Worm (Caenorhabditis elegans) whole organism, young adult: ENCODE results near the gene Y53C12A.11.

Experiments used
- B0019.2 ChIP-seq: fragments of 200-800 bp; sonication (Bioruptor generic); conservative IDR thresholded peaks from 2 replicates; pipeline ENCODE4 v1.3.6; 2022; ENCODE audit warnings: missing genetic modification reagents, missing genetic modification characterization, missing compliant biosample characterization
- B0261.1 ChIP-seq: sonication (generic microtip); optimal IDR thresholded peaks from 2 replicates; lab custom pipeline; 2016; ENCODE audit warnings: mild to moderate bottlenecking, missing genetic modification characterization, moderate library complexity, missing compliant biosample characterization
- C06A6.2 ChIP-seq: fragments of 200-800 bp; sonication (Bioruptor generic); conservative IDR thresholded peaks from 2 replicates; pipeline ENCODE4 v1.3.6; 2022; ENCODE audit warnings: missing genetic modification characterization, missing compliant biosample characterization
- C17E4.6 ChIP-seq: fragments of 200-800 bp; sonication (Bioruptor generic); IDR thresholded peaks from 2 replicates; pipeline ENCODE4 v1.3.6; 2022; ENCODE audit warnings: missing genetic modification reagents, missing genetic modification characterization, missing compliant biosample characterization
- F23B12.7 ChIP-seq: sonication (generic microtip); optimal IDR thresholded peaks from 2 replicates; lab custom pipeline; 2017; ENCODE audit warnings: missing genetic modification characterization, mild to moderate bottlenecking, missing compliant biosample characterization, antibody characterized with exemption, moderate library complexity; ENCODE audit not compliant: insufficient read depth
- F37B4.10 ChIP-seq: fragments of 200-800 bp; sonication (Bioruptor generic); IDR thresholded peaks from 2 replicates; pipeline ENCODE4 v1.3.6; 2022; ENCODE audit warnings: missing genetic modification characterization, missing compliant biosample characterization
- F55B11.4 ChIP-seq: sonication (generic microtip); optimal IDR thresholded peaks from 2 replicates; lab custom pipeline; 2016; ENCODE audit warnings: missing compliant biosample characterization, missing genetic modification characterization, borderline replicate concordance; ENCODE audit not compliant: insufficient read depth
- F57C9.4 ChIP-seq: sonication (generic microtip); optimal IDR thresholded peaks from 2 replicates; lab custom pipeline; 2017; ENCODE audit warnings: mild to moderate bottlenecking, missing genetic modification characterization, missing compliant biosample characterization
- T07F8.4 ChIP-seq: sonication (generic microtip); optimal IDR thresholded peaks from 2 replicates; lab custom pipeline; 2016; ENCODE audit warnings: mild to moderate bottlenecking, missing genetic modification characterization, moderate library complexity, missing compliant biosample characterization
- T26A5.8 ChIP-seq: sonication (generic microtip); optimal IDR thresholded peaks from 2 replicates; lab custom pipeline; 2016; ENCODE audit warnings: missing genetic modification characterization, missing compliant biosample characterization
- Y95B8A.8 ChIP-seq: fragments of 200-800 bp; sonication (Bioruptor generic); IDR thresholded peaks from 2 replicates; pipeline ENCODE4 v1.3.6; 2022; ENCODE audit warnings: missing genetic modification reagents, missing genetic modification characterization, missing compliant biosample characterization
- ama-1 ChIP-seq, 3 experiments: fragments of 150-350 bp in 1 of 3; sonication (generic microtip) in 2 of 3; optimal IDR thresholded peaks; 2 replicates each; lab custom pipeline; 2014 to 2018; ENCODE audit warnings: missing biosample characterization in 2 of 3, missing genetic modification characterization in 2 of 3, missing genetic modification reagents in 2 of 3
- aptf-3 ChIP-seq: fragments of 200-800 bp; sonication (Bioruptor generic); IDR thresholded peaks from 2 replicates; pipeline ENCODE4 v1.3.6; 2022; ENCODE audit warnings: missing genetic modification characterization, missing compliant biosample characterization
- attf-5 ChIP-seq: fragments of 200-800 bp; sonication (Bioruptor generic); optimal IDR thresholded peaks from 2 replicates; lab custom pipeline; 2018; ENCODE audit warnings: mild to moderate bottlenecking, missing genetic modification characterization, missing compliant biosample characterization
- attf-6 ChIP-seq: fragments of 200-800 bp; sonication (Bioruptor generic); IDR thresholded peaks from 2 replicates; pipeline ENCODE4 v1.3.6; 2022; ENCODE audit warnings: missing genetic modification reagents, missing genetic modification characterization, missing compliant biosample characterization
- ccch-3 ChIP-seq: fragments of 200-800 bp; sonication (Bioruptor generic); optimal IDR thresholded peaks from 2 replicates; lab custom pipeline; 2018; ENCODE audit warnings: mild to moderate bottlenecking, missing genetic modification characterization, missing compliant biosample characterization
- cebp-2 ChIP-seq: fragments of 200-800 bp; sonication (Bioruptor generic); IDR thresholded peaks from 2 replicates; pipeline ENCODE4 v1.3.6; 2022; ENCODE audit warnings: missing genetic modification characterization, missing compliant biosample characterization
- ceh-58 ChIP-seq: fragments of 200-800 bp; sonication (Bioruptor generic); IDR thresholded peaks from 2 replicates; pipeline ENCODE4 v1.3.6; 2022; ENCODE audit warnings: missing genetic modification characterization, missing compliant biosample characterization
- ceh-79 ChIP-seq: sonication (generic microtip); optimal IDR thresholded peaks from 2 replicates; lab custom pipeline; 2017; ENCODE audit warnings: mild to moderate bottlenecking, missing genetic modification characterization, missing compliant biosample characterization
- dox-1 ChIP-seq: fragments of 200-800 bp; sonication (Bioruptor generic); IDR thresholded peaks from 2 replicates; pipeline ENCODE4 v1.3.6; 2022; ENCODE audit warnings: missing genetic modification reagents, missing genetic modification characterization, missing compliant biosample characterization
- dpff-1 ChIP-seq: sonication (generic microtip); optimal IDR thresholded peaks from 2 replicates; lab custom pipeline; 2017; ENCODE audit warnings: mild to moderate bottlenecking, missing genetic modification characterization, missing compliant biosample characterization
- hmg-1.2 ChIP-seq: fragments of 200-800 bp; sonication (Bioruptor generic); IDR thresholded peaks from 2 replicates; pipeline ENCODE4 v1.3.6; 2022; ENCODE audit warnings: missing genetic modification reagents, missing genetic modification characterization, missing compliant biosample characterization
- lsy-27 ChIP-seq: sonication (generic microtip); optimal IDR thresholded peaks from 2 replicates; lab custom pipeline; 2017; ENCODE audit warnings: missing genetic modification characterization, mild to moderate bottlenecking, missing compliant biosample characterization, antibody characterized with exemption, missing genotype, borderline replicate concordance; ENCODE audit not compliant: insufficient read depth
- mcd-1 ChIP-seq: fragments of 200-800 bp; sonication (Bioruptor generic); IDR thresholded peaks from 2 replicates; pipeline ENCODE4 v1.3.6; 2022; ENCODE audit warnings: missing genetic modification reagents, missing genetic modification characterization, missing compliant biosample characterization
- mel-28 ChIP-seq: sonication (generic microtip); optimal IDR thresholded peaks from 2 replicates; lab custom pipeline; 2016; ENCODE audit warnings: borderline replicate concordance, mild to moderate bottlenecking, missing genetic modification characterization, missing compliant biosample characterization
- nfyb-1 ChIP-seq: fragments of 200-800 bp; sonication (Bioruptor generic); IDR thresholded peaks from 2 replicates; pipeline ENCODE4 v1.3.6; 2022; ENCODE audit warnings: missing genetic modification reagents, missing genetic modification characterization, missing compliant biosample characterization
- nhr-179 ChIP-seq: sonication (generic microtip); optimal IDR thresholded peaks from 2 replicates; lab custom pipeline; 2016; ENCODE audit warnings: mild to moderate bottlenecking, missing genetic modification characterization, missing compliant biosample characterization
- nhr-90 ChIP-seq: sonication (generic microtip); optimal IDR thresholded peaks from 2 replicates; lab custom pipeline; 2016; ENCODE audit warnings: missing genotype, mild to moderate bottlenecking, missing genetic modification characterization, missing compliant biosample characterization
- pha-4 ChIP-seq: fragments of 150-350 bp; sonication (generic microtip); optimal IDR thresholded peaks from 2 replicates; lab custom pipeline; 2014; ENCODE audit warnings: missing biosample characterization, missing genetic modification reagents, missing genetic modification characterization
- rec-8 ChIP-seq, 2 experiments: sonication (generic microtip); optimal IDR thresholded peaks; 2 replicates each; lab custom pipeline; 2016; ENCODE audit warnings: mild to moderate bottlenecking in 2 of 2, missing genetic modification characterization in 2 of 2, missing genetic modification reagents in 2 of 2, missing genotype in 2 of 2, missing biosample characterization in 1 of 2, missing compliant biosample characterization in 1 of 2, moderate library complexity in 1 of 2
- repo-1 ChIP-seq: sonication (generic microtip); optimal IDR thresholded peaks from 2 replicates; lab custom pipeline; 2017; ENCODE audit warnings: mild to moderate bottlenecking, missing genetic modification characterization, missing compliant biosample characterization
- somi-1 ChIP-seq: fragments of 200-800 bp; sonication (Bioruptor generic); optimal IDR thresholded peaks from 2 replicates; lab custom pipeline; 2018; ENCODE audit warnings: mild to moderate bottlenecking, missing genetic modification characterization, missing compliant biosample characterization
- tlf-1 ChIP-seq: fragments of 200-800 bp; sonication (Bioruptor generic); optimal IDR thresholded peaks from 2 replicates; lab custom pipeline; 2018; ENCODE audit warnings: mild to moderate bottlenecking, missing genetic modification characterization, missing compliant biosample characterization
- unc-130 ChIP-seq: sonication (generic microtip); optimal IDR thresholded peaks from 2 replicates; lab custom pipeline; 2016; ENCODE audit warnings: missing genetic modification reagents, missing genetic modification characterization, missing compliant biosample characterization
- zfh-2 ChIP-seq: fragments of 200-800 bp; sonication (Bioruptor generic); conservative IDR thresholded peaks from 2 replicates; pipeline ENCODE4 v1.3.6; 2022; ENCODE audit warnings: missing genetic modification reagents, missing genetic modification characterization, missing compliant biosample characterization
- ztf-18 ChIP-seq: sonication (generic microtip); optimal IDR thresholded peaks from 2 replicates; lab custom pipeline; 2016; ENCODE audit warnings: missing genotype, mild to moderate bottlenecking, missing genetic modification characterization, missing compliant biosample characterization
- ztf-3 ChIP-seq: fragments of 200-800 bp; sonication (Bioruptor generic); optimal IDR thresholded peaks from 2 replicates; lab custom pipeline; 2018; ENCODE audit warnings: mild to moderate bottlenecking, missing genetic modification characterization, missing compliant biosample characterization
- ztf-6 ChIP-seq: fragments of 200-800 bp; sonication (Bioruptor generic); IDR thresholded peaks from 2 replicates; pipeline ENCODE4 v1.3.6; 2022; ENCODE audit warnings: missing genetic modification reagents, missing genetic modification characterization, missing compliant biosample characterization

Y53C12A.11 gene

DNA sequence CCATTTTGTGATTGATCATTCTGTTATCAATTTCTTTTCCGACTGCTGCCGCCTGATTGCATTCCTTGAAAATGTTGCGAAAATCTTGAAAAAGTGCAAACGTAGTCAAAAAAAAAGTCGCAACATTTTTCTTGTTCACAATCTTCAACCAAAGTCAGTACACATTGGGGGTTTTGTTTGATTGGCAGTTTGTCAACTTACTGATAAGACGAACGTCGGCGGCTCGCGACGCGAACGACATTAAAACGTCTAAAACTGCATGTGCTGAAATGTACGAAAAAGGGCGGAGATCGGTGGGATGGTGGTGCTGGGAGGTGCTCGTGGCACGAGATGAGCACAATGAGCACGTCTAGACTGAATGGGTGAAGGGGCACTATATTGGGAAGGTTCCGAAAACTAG, 20.3 kb upstream of the Y53C12A.11 start (continued):
- TF ChIP-seq aptf-3 (GFP tag; lab: Robert Waterston, UW) (0 out of 2 replicates have a peak, but pooled peaks have one; percentile 42), T07F8.4 (tag; lab: Kevin White, UChicago) (no peak), repo-1 (no peak), rec-8 (tag; optimal IDR thresholded peaks at IDR 0.05; lab: Kevin White, UChicago) (no peak), Y95B8A.8 (0 out of 2 replicates have a peak, but pooled peaks have one; percentile 34), mel-28 (no peak), nhr-179 (tag; lab: Kevin White, UChicago) (no peak), ceh-58 (no peak), dpff-1 (tag; lab: Kevin White, UChicago) (no peak), lsy-27 (tag; lab: Kevin White, UChicago) (no peak)

DNA sequence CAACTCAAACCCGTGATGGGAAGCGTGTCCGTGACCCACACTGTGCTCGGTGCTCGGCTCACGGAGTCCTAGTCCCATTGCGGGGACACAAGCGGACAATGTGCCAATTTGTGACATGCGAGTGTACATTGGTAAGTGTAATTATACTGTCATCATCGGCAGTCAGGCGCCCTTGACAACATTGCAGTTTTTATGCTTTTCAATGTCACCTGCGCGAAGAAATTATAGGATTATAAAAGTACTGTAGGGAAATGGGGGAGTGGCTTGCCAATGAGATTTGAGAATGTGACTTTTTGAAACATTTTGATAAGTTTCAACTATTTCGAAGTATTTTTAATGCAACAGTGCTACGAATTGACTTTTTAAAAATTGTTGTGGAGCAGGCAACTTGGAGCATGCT, 17.3 kb upstream of the Y53C12A.11 start:
- TF ChIP-seq B0019.2 (GFP tag; lab: Robert Waterston, UW) (no peak), B0261.1 (tag; lab: Kevin White, UChicago) (no peak), F57C9.4 (no peak), ztf-18 (no peak)
- TF ChIP-seq, all 124 proteins: peak for 0

DNA sequence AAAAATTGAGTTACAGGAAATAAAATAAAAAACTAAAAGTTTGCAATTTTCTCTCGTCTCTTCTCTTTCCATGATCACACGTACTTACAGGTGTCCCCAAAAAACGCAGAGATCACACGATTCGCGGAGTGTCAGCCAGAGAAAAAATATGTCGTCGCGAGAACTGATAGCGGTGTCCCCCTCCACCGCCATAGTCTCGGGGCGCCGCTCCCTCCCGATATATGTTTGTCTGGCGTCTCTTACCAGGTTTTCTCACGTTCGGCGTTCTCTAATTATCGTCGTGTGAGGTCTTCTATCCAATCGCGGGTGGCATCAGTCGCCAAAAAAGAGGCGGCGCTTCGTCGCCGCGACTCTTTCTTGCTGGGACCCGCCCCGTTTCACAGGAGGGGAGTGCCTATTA, 13.3 kb upstream of the Y53C12A.11 start, which contains the start of gene mab-3:
Gene mab-3, plus strand, starts transcription at position 328 of the 400 bp plus-strand sequence.
- TF ChIP-seq F37B4.10 (0 out of 2 replicates have a peak, but pooled peaks have one; percentile 12), mcd-1 (0 out of 2 replicates have a peak, but pooled peaks have one; percentile 29), dox-1 (GFP tag; lab: Robert Waterston, UW) (peak; percentile 69), nfyb-1 (GFP tag; lab: Robert Waterston, UW) (peak; percentile 42; the same call in 1 of the 2 replicates), hmg-1.2 (GFP tag; lab: Robert Waterston, UW) (peak; percentile 76; the same call in 1 of the 2 replicates), zfh-2 (peak; percentile 30; the same call in 1 of the 2 replicates)

DNA sequence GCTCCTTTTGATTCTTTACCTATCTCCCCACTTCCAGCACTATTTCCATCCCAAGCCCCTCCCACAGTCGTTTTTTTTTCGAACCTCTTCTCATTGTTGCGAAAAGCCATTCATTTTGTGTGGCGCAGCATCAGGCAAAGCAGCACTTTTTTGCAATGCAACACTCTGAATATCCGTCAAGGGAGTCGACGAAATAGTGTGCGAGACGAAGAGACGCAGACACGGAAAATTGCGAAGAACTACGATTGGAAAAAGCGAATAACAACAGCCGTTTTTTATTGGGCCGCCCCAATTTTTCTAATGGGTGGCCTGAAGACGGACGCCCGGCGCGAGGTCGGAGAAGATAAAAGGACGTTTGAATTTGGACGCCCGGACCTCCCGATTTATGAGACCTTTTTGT, 11.4 kb upstream of the Y53C12A.11 start:
- TF ChIP-seq zfh-2 (0 out of 2 replicates have a peak, but pooled peaks have one; percentile 12), ztf-3 (GFP tag; lab: Kevin White, UChicago) (no peak), tlf-1 (GFP tag; lab: Kevin White, UChicago) (no peak), hmg-1.2 (GFP tag; lab: Robert Waterston, UW) (peak; percentile 93), C06A6.2 (GFP tag; lab: Robert Waterston, UW) (no peak)

DNA sequence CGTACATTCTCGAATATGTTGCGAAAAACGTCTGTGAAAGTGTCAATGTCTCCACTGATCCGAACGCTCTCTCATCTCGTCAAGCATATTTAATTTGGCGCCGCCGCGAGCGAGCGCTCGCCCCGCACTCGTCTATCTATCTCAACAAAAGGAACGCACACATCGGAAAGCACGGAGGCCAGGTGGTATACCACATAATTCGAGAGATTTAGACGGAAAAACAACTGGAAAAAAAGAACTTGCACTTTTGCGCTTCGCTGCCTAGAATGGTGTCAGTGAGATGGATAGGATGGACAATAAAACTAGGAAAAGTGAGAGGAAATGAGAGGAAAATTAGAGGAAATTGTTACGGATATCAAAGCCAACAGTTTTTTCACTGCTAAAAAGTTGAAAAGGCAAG, 10.7 kb upstream of the Y53C12A.11 start:
- no peak for TF ChIP-seq Y95B8A.8
- no peak for TF ChIP-seq pha-4 (tag; lab: Kevin White, UChicago)
- TF ChIP-seq attf-5 (GFP tag; lab: Kevin White, UChicago), result no peak
- no peak for TF ChIP-seq attf-6
- no peak for TF ChIP-seq lsy-27 (tag; lab: Kevin White, UChicago)
- no peak for TF ChIP-seq unc-130 (GFP tag; lab: Kevin White, UChicago)
- no peak for TF ChIP-seq cebp-2 (GFP tag; lab: Robert Waterston, UW)
- TF ChIP-seq ceh-79 (tag; lab: Kevin White, UChicago), result no peak
- TF ChIP-seq ccch-3 (GFP tag; lab: Kevin White, UChicago), result no peak
- TF ChIP-seq F57C9.4, result no peak
- TF ChIP-seq F55B11.4 (tag; lab: Kevin White, UChicago), result no peak
- TF ChIP-seq nhr-90, result no peak
- no peak for TF ChIP-seq ztf-6 (GFP tag; lab: Robert Waterston, UW)
- TF ChIP-seq C17E4.6 (GFP tag; lab: Robert Waterston, UW), result no peak
- TF ChIP-seq mel-28, result no peak
- no peak for TF ChIP-seq somi-1 (GFP tag; lab: Kevin White, UChicago)
- no peak for TF ChIP-seq T26A5.8 (tag; lab: Kevin White, UChicago)
- TF ChIP-seq ama-1 (optimal IDR thresholded peaks at IDR 0.05; lab: Kevin White, UChicago), result no peak
- no peak for TF ChIP-seq ama-1 (GFP tag; optimal IDR thresholded peaks at IDR 0.05; lab: Kevin White, UChicago)
- no peak for TF ChIP-seq F23B12.7 (tag; lab: Kevin White, UChicago)
